Worm (Caenorhabditis elegans) whole organism, L3 larva: ENCODE results near the gene T04B8.1.

Experiments
- R02D3.7 ChIP-seq: fragments of 150-350 bp; optimal IDR thresholded peaks from 2 replicates; lab custom pipeline; 2014; ENCODE audit warnings: missing biosample characterization, missing genetic modification characterization
- ZK546.5 ChIP-seq: sonication (generic microtip); optimal IDR thresholded peaks from 2 replicates; lab custom pipeline; 2017; ENCODE audit warnings: missing biosample characterization, missing genetic modification characterization
- ama-1 ChIP-seq: fragments of 150-350 bp; optimal IDR thresholded peaks from 2 replicates; lab custom pipeline; 2018
- ceh-16 ChIP-seq: sonication (generic microtip); optimal IDR thresholded peaks from 2 replicates; lab custom pipeline; 2017; ENCODE audit warnings: missing biosample characterization, missing genetic modification characterization
- ceh-28 ChIP-seq: fragments of 150-350 bp; optimal IDR thresholded peaks from 2 replicates; lab custom pipeline; 2014; ENCODE audit warnings: missing biosample characterization, missing genetic modification reagents, missing genetic modification characterization
- ceh-82 ChIP-seq: fragments of 150-350 bp; optimal IDR thresholded peaks from 2 replicates; lab custom pipeline; 2014; ENCODE audit warnings: missing biosample characterization, missing genetic modification characterization
- ceh-9 ChIP-seq: sonication (generic microtip); optimal IDR thresholded peaks from 2 replicates; lab custom pipeline; 2018; ENCODE audit warnings: missing biosample characterization, missing genetic modification characterization
- daf-12 ChIP-seq: fragments of 150-350 bp; optimal IDR thresholded peaks from 2 replicates; lab custom pipeline; 2014; ENCODE audit warnings: missing biosample characterization, missing genetic modification reagents, missing genetic modification characterization
- egl-27 ChIP-seq: sonication (generic microtip); optimal IDR thresholded peaks from 4 replicates; lab custom pipeline; 2017; ENCODE audit warnings: missing biosample characterization, missing genetic modification reagents, missing genetic modification characterization
- elt-1 ChIP-seq: fragments of 150-350 bp; optimal IDR thresholded peaks from 2 replicates; lab custom pipeline; 2014; ENCODE audit warnings: missing biosample characterization, missing genetic modification characterization
- elt-3 ChIP-seq, 3 experiments: fragments of 150-350 bp in 1 of 3; sonication (generic microtip) in 2 of 3; optimal IDR thresholded peaks; 2 replicates in 2 of 3; 4 replicates in 1 of 3; lab custom pipeline; 2014 to 2017; ENCODE audit warnings: missing biosample characterization in 3 of 3, missing genetic modification characterization in 3 of 3
- eor-1 ChIP-seq, 2 experiments: fragments of 150-350 bp; optimal IDR thresholded peaks; 2 replicates each; lab custom pipeline; 2014 to 2018; ENCODE audit warnings: missing biosample characterization in 2 of 2, missing genetic modification characterization in 2 of 2
- fkh-2 ChIP-seq: fragments of 150-350 bp; optimal IDR thresholded peaks from 2 replicates; lab custom pipeline; 2014; ENCODE audit warnings: missing biosample characterization, missing genetic modification reagents, missing genetic modification characterization
- fos-1 ChIP-seq: fragments of 150-350 bp; optimal IDR thresholded peaks from 2 replicates; lab custom pipeline; 2014; ENCODE audit warnings: missing biosample characterization, missing genetic modification characterization
- lin-39 ChIP-seq: fragments of 150-350 bp; optimal IDR thresholded peaks from 2 replicates; lab custom pipeline; 2018; ENCODE audit warnings: missing biosample characterization, missing genetic modification reagents, missing genetic modification characterization
- lsy-12 ChIP-seq: sonication (generic microtip); optimal IDR thresholded peaks from 2 replicates; lab custom pipeline; 2016; ENCODE audit warnings: mild to moderate bottlenecking, missing genetic modification characterization, missing compliant biosample characterization
- nhr-11 ChIP-seq: fragments of 150-350 bp; optimal IDR thresholded peaks from 2 replicates; lab custom pipeline; 2014; ENCODE audit warnings: missing biosample characterization, missing genetic modification characterization
- nhr-12 ChIP-seq: fragments of 150-350 bp; optimal IDR thresholded peaks from 2 replicates; lab custom pipeline; 2014; ENCODE audit warnings: missing biosample characterization, missing genetic modification characterization
- nhr-23 ChIP-seq: fragments of 150-350 bp; optimal IDR thresholded peaks from 2 replicates; lab custom pipeline; 2014; ENCODE audit warnings: missing biosample characterization, missing genetic modification reagents, missing genetic modification characterization
- nhr-28 ChIP-seq: fragments of 150-350 bp; optimal IDR thresholded peaks from 2 replicates; lab custom pipeline; 2014; ENCODE audit warnings: missing biosample characterization, missing genetic modification characterization
- nhr-43 ChIP-seq: sonication (generic microtip); optimal IDR thresholded peaks from 2 replicates; lab custom pipeline; 2016; ENCODE audit warnings: mild to moderate bottlenecking, missing genetic modification characterization, missing compliant biosample characterization; ENCODE audit not compliant: poor library complexity, severe bottlenecking
- nhr-67 ChIP-seq: fragments of 150-350 bp; optimal IDR thresholded peaks from 2 replicates; lab custom pipeline; 2014; ENCODE audit warnings: missing biosample characterization, missing genetic modification characterization
- nhr-76 ChIP-seq: fragments of 150-350 bp; sonication (generic microtip); optimal IDR thresholded peaks from 5 replicates; lab custom pipeline; 2014; ENCODE audit warnings: missing biosample characterization, missing genetic modification characterization
- nhr-77 ChIP-seq: fragments of 150-350 bp; optimal IDR thresholded peaks from 2 replicates; lab custom pipeline; 2014; ENCODE audit warnings: missing biosample characterization, missing genetic modification characterization
- pha-4 ChIP-seq: fragments of 150-350 bp; optimal IDR thresholded peaks from 2 replicates; lab custom pipeline; 2014; ENCODE audit warnings: missing biosample characterization, missing genetic modification reagents, missing genetic modification characterization
- skn-1 ChIP-seq: fragments of 150-350 bp; optimal IDR thresholded peaks from 2 replicates; lab custom pipeline; 2014; ENCODE audit warnings: missing biosample characterization, missing genetic modification characterization
- snpc-4 ChIP-seq: fragments of 150-350 bp; optimal IDR thresholded peaks from 2 replicates; lab custom pipeline; 2014; ENCODE audit warnings: missing biosample characterization, missing genetic modification characterization
- unc-39 ChIP-seq: sonication (generic microtip); optimal IDR thresholded peaks from 4 replicates; lab custom pipeline; 2017; ENCODE audit warnings: missing biosample characterization, missing genetic modification characterization
- unc-62 ChIP-seq: fragments of 150-350 bp; sonication (generic microtip); optimal IDR thresholded peaks from 4 replicates; lab custom pipeline; 2014; ENCODE audit warnings: missing biosample characterization, missing genetic modification reagents, missing genetic modification characterization
- zag-1 ChIP-seq: fragments of 150-350 bp; optimal IDR thresholded peaks from 2 replicates; lab custom pipeline; 2014; ENCODE audit warnings: missing biosample characterization, missing genetic modification characterization
- ztf-11 ChIP-seq: fragments of 150-350 bp; optimal IDR thresholded peaks from 2 replicates; lab custom pipeline; 2014; ENCODE audit warnings: missing biosample characterization, missing genetic modification characterization

T04B8.1 gene

DNA sequence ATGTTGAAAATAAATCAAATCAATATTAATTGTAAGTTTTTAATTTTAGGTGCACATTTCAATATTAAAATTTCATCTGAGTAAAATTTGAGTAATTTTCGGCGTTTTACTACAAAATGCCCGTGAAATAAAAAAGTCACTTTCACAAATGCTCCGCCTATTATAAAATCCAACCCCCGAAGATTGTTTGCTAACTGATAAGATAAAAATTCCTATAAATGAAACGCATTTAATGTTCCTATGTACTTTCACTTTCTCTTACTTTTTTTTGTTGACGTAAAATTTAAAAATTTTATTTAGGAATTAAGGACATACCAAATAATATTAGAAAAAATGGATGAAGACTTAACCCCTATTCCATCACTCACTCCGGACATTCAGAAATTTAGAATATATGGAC lies 24.3 kb downstream of the T04B8.1 start, which contains the start of gene sdz-24:
Gene sdz-24 (plus strand): TSS at position 301 of the 400 bp plus-strand sequence.
- TF ChIP-seq egl-27 (tag; lab: Kevin White, UChicago), result no peak
- TF ChIP-seq pha-4 (tag; lab: Kevin White, UChicago), result no peak
- no peak for TF ChIP-seq R02D3.7 (tag; lab: Kevin White, UChicago)
- TF ChIP-seq nhr-43 (tag; lab: Kevin White, UChicago), result no peak
- TF ChIP-seq snpc-4 (tag; lab: Kevin White, UChicago), result no peak
- TF ChIP-seq zag-1, result no peak
- no peak for TF ChIP-seq daf-12 (tag; lab: Kevin White, UChicago)
- TF ChIP-seq lin-39 (tag; lab: Kevin White, UChicago), result no peak
- TF ChIP-seq ceh-28 (tag; lab: Kevin White, UChicago), result no peak
- TF ChIP-seq ceh-82, result no peak
- no peak for TF ChIP-seq elt-3 (tag; optimal IDR thresholded peaks at IDR 0.05; lab: Kevin White, UChicago)
- TF ChIP-seq nhr-67, result no peak
- TF ChIP-seq lsy-12, result no peak

DNA sequence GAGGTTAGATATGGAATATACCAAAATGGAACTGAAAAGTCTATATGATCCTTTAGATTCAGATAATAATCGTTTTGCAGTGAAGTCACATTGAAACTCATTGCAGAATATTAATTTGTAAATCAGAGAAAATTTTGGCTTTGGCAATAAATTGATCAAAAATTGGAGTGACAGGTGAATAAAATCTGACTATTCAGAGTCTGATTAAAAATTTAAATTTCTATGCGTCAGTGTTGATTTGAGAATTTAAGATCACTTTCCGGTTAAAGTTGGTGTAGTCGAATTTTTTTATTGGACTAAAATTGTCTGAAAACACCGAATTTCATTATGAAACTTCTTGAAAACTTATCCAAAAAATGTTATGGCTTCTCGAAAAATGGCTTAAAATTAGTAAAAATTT lies 27.6 kb downstream of the T04B8.1 start, which contains the start of gene sri-45:
Gene sri-45 (minus strand): TSS at position 101 of the 400 bp plus-strand sequence.
- no peak for TF ChIP-seq snpc-4 (tag; lab: Kevin White, UChicago)
- no peak for TF ChIP-seq eor-1 (tag; optimal IDR thresholded peaks at IDR 0.05; lab: Kevin White, UChicago)
- no peak for TF ChIP-seq ceh-16 (tag; lab: Kevin White, UChicago)
- TF ChIP-seq nhr-12 (tag; lab: Kevin White, UChicago), result no peak
- no peak for TF ChIP-seq ZK546.5 (tag; lab: Kevin White, UChicago)
- no peak for TF ChIP-seq ztf-11 (tag; lab: Kevin White, UChicago)
- no peak for TF ChIP-seq ceh-9 (tag; lab: Kevin White, UChicago)
- TF ChIP-seq skn-1 (tag; lab: Kevin White, UChicago), result no peak
- no peak for TF ChIP-seq egl-27 (tag; lab: Kevin White, UChicago)
- TF ChIP-seq fos-1 (tag; lab: Kevin White, UChicago), result no peak
- TF ChIP-seq elt-1, result no peak
- TF ChIP-seq nhr-28 (tag; lab: Kevin White, UChicago), result no peak
- no peak for TF ChIP-seq nhr-43 (tag; lab: Kevin White, UChicago)
- no peak for TF ChIP-seq unc-39 (tag; lab: Kevin White, UChicago)
- TF ChIP-seq elt-3 (tag; optimal IDR thresholded peaks at IDR 0.05; lab: Kevin White, UChicago), result no peak
- TF ChIP-seq nhr-77 (tag; lab: Kevin White, UChicago), result no peak
- no peak for TF ChIP-seq fkh-2 (tag; lab: Kevin White, UChicago)
- TF ChIP-seq, all 47 proteins: peak for 0

DNA sequence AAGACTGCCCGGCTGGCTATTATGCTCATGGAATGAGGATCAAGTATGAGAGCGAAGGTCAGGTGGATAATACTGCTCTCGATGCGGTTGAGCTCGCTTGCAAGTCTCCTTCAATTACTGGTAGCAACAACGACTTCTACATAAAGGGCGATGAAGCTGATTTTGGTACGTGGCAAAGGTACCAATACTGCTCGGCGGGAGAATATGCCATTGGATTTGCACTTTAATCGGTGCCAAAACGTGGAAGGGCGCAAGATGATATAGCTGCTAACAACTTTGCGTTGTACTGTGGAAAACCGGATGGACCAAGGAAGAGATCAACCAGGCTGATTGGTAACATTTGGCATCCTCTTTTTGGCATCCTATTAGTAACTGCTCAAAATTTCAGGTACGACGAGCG lies 33.8 kb downstream of the T04B8.1 start:
- TF ChIP-seq nhr-23 (tag; lab: Kevin White, UChicago) (no peak), nhr-11 (tag; lab: Kevin White, UChicago) (no peak), egl-27 (tag; lab: Kevin White, UChicago) (no peak), ceh-16 (tag; lab: Kevin White, UChicago) (no peak), zag-1 (no peak), pha-4 (tag; lab: Kevin White, UChicago) (no peak), lin-39 (tag; lab: Kevin White, UChicago) (no peak)

DNA sequence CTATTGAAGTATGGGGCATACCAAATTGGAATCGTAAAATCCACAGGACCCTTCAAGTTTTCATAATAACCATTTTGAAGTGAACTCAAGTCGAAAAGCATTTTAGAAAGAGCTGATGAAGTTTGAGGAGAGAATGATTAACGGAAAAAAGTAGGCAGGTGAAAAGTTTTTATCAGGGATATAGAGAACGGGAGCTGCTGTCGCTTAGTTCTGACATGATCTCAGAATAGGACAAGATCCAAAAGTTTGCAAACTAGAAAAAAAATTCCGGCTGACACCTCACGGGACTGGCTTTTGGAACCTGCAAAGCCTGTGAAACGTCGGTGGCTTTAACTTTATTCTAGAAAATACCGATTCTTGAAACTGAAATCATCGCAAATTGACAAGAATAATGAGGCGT lies 36.9 kb downstream of the T04B8.1 start, which contains the start of gene sri-46:
Gene sri-46 (minus strand): TSS at position 101 of the 400 bp plus-strand sequence.
- TF ChIP-seq fkh-2 (tag; lab: Kevin White, UChicago) (no peak), nhr-28 (tag; lab: Kevin White, UChicago) (no peak), nhr-77 (tag; lab: Kevin White, UChicago) (no peak), lsy-12 (no peak)

DNA sequence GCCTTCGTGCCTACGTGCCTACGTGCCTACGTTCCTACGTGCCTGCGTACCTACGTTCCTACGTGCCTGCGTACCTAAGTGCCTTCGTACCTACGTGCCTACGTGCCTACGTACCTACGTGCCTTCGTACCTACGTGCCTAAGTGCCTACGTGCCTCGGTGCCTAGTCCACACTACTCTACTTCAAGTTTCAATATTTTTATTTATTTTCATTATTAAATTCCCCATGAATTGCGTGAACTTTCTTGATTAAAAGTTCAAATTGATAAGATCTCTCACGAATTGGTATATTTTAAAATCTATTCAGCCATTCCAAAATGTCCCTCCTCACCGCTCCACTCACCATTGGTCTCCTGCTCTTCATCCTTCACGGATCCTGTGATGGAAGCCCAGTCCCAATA lies 40.0 kb downstream of the T04B8.1 start, which contains the start of gene Y39F10C.3:
Gene Y39F10C.3 (plus strand): TSS at position 301 of the 400 bp plus-strand sequence.
- no peak for TF ChIP-seq unc-62 (GFP tag; lab: Kevin White, UChicago)
- no peak for TF ChIP-seq elt-3 (tag; optimal IDR thresholded peaks at IDR 0.05; lab: Kevin White, UChicago)
- TF ChIP-seq fkh-2 (tag; lab: Kevin White, UChicago), result no peak
- no peak for TF ChIP-seq skn-1 (tag; lab: Kevin White, UChicago)
- TF ChIP-seq ceh-28 (tag; lab: Kevin White, UChicago), result no peak
- TF ChIP-seq ztf-11 (tag; lab: Kevin White, UChicago), result no peak
- no peak for TF ChIP-seq nhr-67
- no peak for TF ChIP-seq nhr-76 (tag; lab: Kevin White, UChicago)

DNA sequence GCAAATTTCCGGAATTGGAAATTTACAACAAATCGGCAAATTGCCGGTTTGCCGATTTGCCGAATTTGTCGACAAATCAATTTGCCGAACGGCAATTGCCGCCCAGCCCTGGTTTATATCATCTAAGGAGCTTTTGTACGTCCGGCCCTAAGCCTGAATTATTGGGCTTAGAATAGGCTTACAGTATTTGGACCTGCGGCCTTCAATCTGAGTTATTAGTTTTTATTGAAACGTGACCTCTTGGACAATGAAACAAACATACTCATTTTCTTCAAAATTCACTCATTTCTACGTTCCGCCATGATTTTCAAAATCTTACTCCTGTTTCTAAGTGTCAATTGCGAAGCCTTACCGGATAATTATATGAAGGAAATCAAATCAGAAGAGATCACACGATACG lies 41.2 kb downstream of the T04B8.1 start, which contains the start of gene Y39F10C.1:
Gene Y39F10C.1 (plus strand): TSS at position 301 of the 400 bp plus-strand sequence.
- TF ChIP-seq ZK546.5 (tag; lab: Kevin White, UChicago) (no peak), ama-1 (lab: Kevin White, UChicago) (no peak)
- TF ChIP-seq, all 47 proteins: peak for 0
